Worm (Caenorhabditis elegans) whole organism, early embryonic: ENCODE results near the gene srz-66.

ENCODE experiments used
- B0310.2 ChIP-seq: sonication (generic microtip); optimal IDR thresholded peaks from 2 replicates; lab custom pipeline; 2016; ENCODE audit warnings: mild to moderate bottlenecking, missing genetic modification characterization, missing compliant biosample characterization
- aly-1 ChIP-seq: sonication (generic microtip); optimal IDR thresholded peaks from 2 replicates; lab custom pipeline; 2016; ENCODE audit warnings: missing genetic modification characterization, missing compliant biosample characterization
- ama-1 ChIP-seq: fragments of 150-350 bp; optimal IDR thresholded peaks from 2 replicates; lab custom pipeline; 2014
- ceh-13 ChIP-seq: fragments of 200-800 bp; sonication (Bioruptor generic); optimal IDR thresholded peaks from 2 replicates; lab custom pipeline; 2018; ENCODE audit warnings: mild to moderate bottlenecking, missing genetic modification characterization, missing compliant biosample characterization
- ets-7 ChIP-seq: sonication (generic microtip); optimal IDR thresholded peaks from 2 replicates; lab custom pipeline; 2016; ENCODE audit warnings: missing genotype, missing genetic modification characterization, missing compliant biosample characterization
- hmg-4 ChIP-seq: fragments of 200-800 bp; sonication (Bioruptor generic); optimal IDR thresholded peaks from 2 replicates; lab custom pipeline; 2018; ENCODE audit warnings: mild to moderate bottlenecking, missing genetic modification characterization, missing compliant biosample characterization
- pes-1 ChIP-seq: fragments of 200-800 bp; sonication (Bioruptor generic); IDR thresholded peaks from 2 replicates; pipeline ENCODE4 v1.3.6; 2022; ENCODE audit warnings: missing genetic modification reagents, missing genetic modification characterization, missing compliant biosample characterization
- sea-1 ChIP-seq: fragments of 200-800 bp; sonication (Bioruptor generic); conservative IDR thresholded peaks from 2 replicates; pipeline ENCODE4 v1.3.6; 2022; ENCODE audit warnings: missing genetic modification characterization, missing compliant biosample characterization
- tbx-11 ChIP-seq: fragments of 200-800 bp; sonication (Bioruptor generic); IDR thresholded peaks from 2 replicates; pipeline ENCODE4 v1.3.6; 2022; ENCODE audit warnings: missing genetic modification characterization, missing compliant biosample characterization
- tbx-37 ChIP-seq: fragments of 200-800 bp; sonication (Bioruptor generic); conservative IDR thresholded peaks from 2 replicates; pipeline ENCODE4 v1.3.6; 2022; ENCODE audit warnings: missing genetic modification reagents, missing genetic modification characterization, missing compliant biosample characterization

DNA sequence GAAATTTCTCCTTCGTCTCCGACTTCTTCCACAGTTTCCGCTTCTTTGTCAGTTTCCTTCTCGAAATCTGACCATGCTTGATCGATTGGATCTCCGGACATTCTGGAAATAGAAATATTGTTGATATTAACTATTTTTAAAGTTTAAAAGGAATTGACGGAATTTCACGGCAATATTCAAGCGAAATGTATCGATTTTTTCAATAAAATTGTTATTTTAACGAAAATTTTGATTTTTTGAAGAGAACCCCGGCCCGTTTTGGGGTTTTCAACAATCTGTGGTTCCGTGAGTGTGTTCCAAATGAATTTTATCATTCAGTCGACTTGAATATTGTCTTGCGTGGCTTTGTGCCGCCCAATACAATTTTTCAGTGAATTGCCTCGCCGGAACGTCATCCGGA is 10.2 kb downstream of the srz-66 start, which contains the start of gene F40D4.13:
- TF ChIP-seq hmg-4 (no peak), ama-1 (no peak), tbx-11 (no peak), tbx-37 (GFP tag; lab: Robert Waterston, UW) (no peak), ets-7 (tag; lab: Kevin White, UChicago) (no peak), ceh-13 (no peak), sea-1 (GFP tag; lab: Robert Waterston, UW) (no peak), aly-1 (tag; lab: Kevin White, UChicago) (no peak), pes-1 (no peak), B0310.2 (tag; lab: Kevin White, UChicago) (no peak)
